Fruit fly (Drosophila melanogaster): ENCODE measurements around the gene Sodh1.
A peak's percentile ranks its signal among the peaks of the same experiment; 100 is the strongest.

Sodh1 gene

dm6 chr3R:7024574-7024973 lies 27.6 kb upstream of the Sodh1 start (continued):
- TF ChIP-seq svp (GFP tag) (peak; percentile 73), CG31627 (GFP tag; optimal IDR thresholded peaks at IDR 0.05) (peak; percentile 82), CG34406 (GFP tag; optimal IDR thresholded peaks at IDR 0.05) (peak; percentile 71), Ets21C (GFP tag; optimal IDR thresholded peaks at IDR 0.05) (peak; percentile 79), CG6854 (GFP tag; optimal IDR thresholded peaks at IDR 0.05) (no peak), CG8632 (GFP tag; optimal IDR thresholded peaks at IDR 0.05) (peak; percentile 70), spab (GFP tag; optimal IDR thresholded peaks at IDR 0.05) (peak; percentile 47), pdm3 (GFP tag; optimal IDR thresholded peaks at IDR 0.05) (peak; percentile 80), CG15336 (GFP tag; IDR thresholded peaks at IDR 0.05) (no peak), lz (GFP tag; optimal IDR thresholded peaks at IDR 0.05) (peak; percentile 82), eg (GFP tag; IDR thresholded peaks at IDR 0.05) (no peak), CG16779 (tag; optimal IDR thresholded peaks at IDR 0.05) (peak; percentile 28), vri (GFP tag; optimal IDR thresholded peaks at IDR 0.05) (peak; percentile 79), esn (GFP tag; optimal IDR thresholded peaks at IDR 0.05) (peak; percentile 87), Hr38 (GFP tag; optimal IDR thresholded peaks at IDR 0.05) (no peak), fd59A (GFP tag; optimal IDR thresholded peaks at IDR 0.05) (peak; percentile 86), Met (GFP tag; optimal IDR thresholded peaks at IDR 0.05) (peak; percentile 84), Ets96B (tag; optimal IDR thresholded peaks at IDR 0.05) (peak; percentile 75), Blimp-1 (GFP tag; optimal IDR thresholded peaks at IDR 0.05) (no peak), CG10669 (GFP tag; optimal IDR thresholded peaks at IDR 0.05) (peak; percentile 52), dac (GFP tag; optimal IDR thresholded peaks at IDR 0.05) (peak; percentile 15), CG6808 (GFP tag; optimal IDR thresholded peaks at IDR 0.05) (peak; percentile 24), cyc (GFP tag; optimal IDR thresholded peaks at IDR 0.05) (peak; percentile 46), CG10631 (GFP tag; optimal IDR thresholded peaks at IDR 0.05) (peak; percentile 92), CG4318 (GFP tag; optimal IDR thresholded peaks at IDR 0.05) (peak; percentile 32), Eip93F (GFP tag; optimal IDR thresholded peaks at IDR 0.05) (no peak), achi (GFP tag; optimal IDR thresholded peaks at IDR 0.05) (peak; percentile 84), CG11902 (GFP tag; optimal IDR thresholded peaks at IDR 0.05) (no peak), Sox14 (GFP tag; optimal IDR thresholded peaks at IDR 0.05) (peak; percentile 90), OdsH (GFP tag; optimal IDR thresholded peaks at IDR 0.05) (peak; percentile 78)

dm6 chr3R:7025241-7025640 lies 26.9 kb upstream of the Sodh1 start:
- TF ChIP-seq Hr4 (GFP tag; optimal IDR thresholded peaks at IDR 0.05) (no peak), topi (GFP tag; optimal IDR thresholded peaks at IDR 0.05) (peak; percentile 24), spab (GFP tag; optimal IDR thresholded peaks at IDR 0.05) (peak; percentile 37), CG16779 (tag; optimal IDR thresholded peaks at IDR 0.05) (no peak), CG7368 (GFP tag; optimal IDR thresholded peaks at IDR 0.05) (no peak), CG6792 (GFP tag; optimal IDR thresholded peaks at IDR 0.05) (no peak), Met (GFP tag; optimal IDR thresholded peaks at IDR 0.05) (peak; percentile 35), Hr39 (GFP tag; optimal IDR thresholded peaks at IDR 0.05) (peak; percentile 21), OdsH (GFP tag; optimal IDR thresholded peaks at IDR 0.05) (peak; percentile 32), dsx (GFP tag; optimal IDR thresholded peaks at IDR 0.05; ENCODE audit: poor library complexity, severe bottlenecking) (peak; percentile 50), CG34406 (GFP tag; optimal IDR thresholded peaks at IDR 0.05) (no peak), CG11902 (GFP tag; optimal IDR thresholded peaks at IDR 0.05) (no peak), eg (GFP tag; IDR thresholded peaks at IDR 0.05) (no peak), salr (GFP tag; optimal IDR thresholded peaks at IDR 0.05) (peak in 1 of 2 experiments; percentile 21), fkh (GFP tag; optimal IDR thresholded peaks at IDR 0.05) (no peak), svp (GFP tag) (peak; percentile 67), esn (GFP tag; optimal IDR thresholded peaks at IDR 0.05) (peak; percentile 22), pdm3 (GFP tag; optimal IDR thresholded peaks at IDR 0.05) (peak; percentile 32), CG6808 (GFP tag; optimal IDR thresholded peaks at IDR 0.05) (peak; percentile 62), Lpt (GFP tag; optimal IDR thresholded peaks at IDR 0.05) (no peak), CG6854 (GFP tag; optimal IDR thresholded peaks at IDR 0.05) (no peak), CG11294 (GFP tag; IDR thresholded peaks at IDR 0.05) (no peak), Blimp-1 (GFP tag; optimal IDR thresholded peaks at IDR 0.05) (no peak), CG1621 (tag; optimal IDR thresholded peaks at IDR 0.05) (peak; percentile 39), lz (GFP tag; optimal IDR thresholded peaks at IDR 0.05) (peak; percentile 37), CG9139 (GFP tag; optimal IDR thresholded peaks at IDR 0.05) (no peak), Sox15 (GFP tag; optimal IDR thresholded peaks at IDR 0.05) (no peak), dac (GFP tag; optimal IDR thresholded peaks at IDR 0.05) (no peak), Sox102F (GFP tag; optimal IDR thresholded peaks at IDR 0.05) (no peak), CG11762 (GFP tag; optimal IDR thresholded peaks at IDR 0.05; ENCODE audit: insufficient read depth) (no peak), fd85E (GFP tag; optimal IDR thresholded peaks at IDR 0.05) (no peak), CG10631 (GFP tag; optimal IDR thresholded peaks at IDR 0.05) (peak; percentile 44), CG10669 (GFP tag; optimal IDR thresholded peaks at IDR 0.05) (peak; percentile 60), ss (GFP tag; optimal IDR thresholded peaks at IDR 0.05) (peak; percentile 22 to 26), acj6 (GFP tag; optimal IDR thresholded peaks at IDR 0.05) (peak; percentile 41)
